Worm (Caenorhabditis elegans) whole organism, late embryonic: ENCODE results near the gene F54A3.5.

ENCODE experiments used
- Y22D7AL.16 ChIP-seq: sonication (generic microtip); optimal IDR thresholded peaks from 2 replicates; lab custom pipeline; 2016; ENCODE audit warnings: missing genetic modification characterization, missing compliant biosample characterization
- ama-1 ChIP-seq: fragments of 150-350 bp; optimal IDR thresholded peaks from 2 replicates; lab custom pipeline; 2014
- ceh-18 ChIP-seq: sonication (generic microtip); optimal IDR thresholded peaks from 2 replicates; lab custom pipeline; 2016; ENCODE audit warnings: missing genetic modification characterization, missing compliant biosample characterization
- ceh-48 ChIP-seq: sonication (generic microtip); optimal IDR thresholded peaks from 2 replicates; lab custom pipeline; 2016; ENCODE audit warnings: missing genetic modification characterization, inconsistent platforms, missing compliant biosample characterization
- fkh-6 ChIP-seq: sonication (generic microtip); optimal IDR thresholded peaks from 2 replicates; lab custom pipeline; 2016; ENCODE audit warnings: missing genetic modification characterization, missing compliant biosample characterization
- hlh-6 ChIP-seq: sonication (generic microtip); optimal IDR thresholded peaks from 2 replicates; lab custom pipeline; 2016; ENCODE audit warnings: missing genotype, missing genetic modification characterization, missing compliant biosample characterization
- lim-6 ChIP-seq: sonication (generic microtip); optimal IDR thresholded peaks from 2 replicates; lab custom pipeline; 2016; ENCODE audit warnings: missing genetic modification characterization, missing compliant biosample characterization
- pat-9 ChIP-seq: fragments of 200-800 bp; sonication (Bioruptor generic); optimal IDR thresholded peaks from 2 replicates; lab custom pipeline; 2018; ENCODE audit warnings: mild to moderate bottlenecking, missing genetic modification characterization, moderate library complexity, missing compliant biosample characterization
- pha-2 ChIP-seq: sonication (generic microtip); optimal IDR thresholded peaks from 2 replicates; lab custom pipeline; 2017; ENCODE audit warnings: mild to moderate bottlenecking, missing genetic modification characterization, missing compliant biosample characterization
- ref-2 ChIP-seq: sonication (generic microtip); optimal IDR thresholded peaks from 2 replicates; lab custom pipeline; 2016; ENCODE audit warnings: missing genetic modification characterization, missing compliant biosample characterization
- sox-4 ChIP-seq: sonication (generic microtip); optimal IDR thresholded peaks from 2 replicates; lab custom pipeline; 2017; ENCODE audit warnings: mild to moderate bottlenecking, missing genetic modification characterization, inconsistent platforms, missing compliant biosample characterization
- zip-5 ChIP-seq: sonication (generic microtip); optimal IDR thresholded peaks from 2 replicates; lab custom pipeline; 2016; ENCODE audit warnings: missing genetic modification characterization, missing compliant biosample characterization

DNA sequence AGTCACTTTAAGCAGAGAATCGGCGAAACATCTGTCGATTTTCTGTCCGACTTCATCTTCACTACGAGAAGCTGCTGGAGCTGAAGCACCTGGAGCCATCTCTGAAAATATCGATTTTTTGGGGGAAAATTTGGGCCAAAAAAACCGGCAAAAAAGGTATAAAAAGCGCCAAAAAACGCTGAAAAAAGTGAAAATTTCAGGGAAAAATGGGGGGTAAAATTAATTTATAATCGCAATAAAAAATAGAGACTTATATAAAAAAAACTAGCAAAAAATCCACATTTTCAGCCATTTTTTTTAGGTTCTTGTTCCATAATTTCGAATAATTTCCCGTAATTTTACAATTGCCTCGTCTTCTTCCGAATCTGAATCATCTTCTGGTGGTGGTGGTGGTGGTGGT is at the start of gene F54A3.5:
- TF ChIP-seq ref-2 (tag; lab: Kevin White, UChicago) (no peak), lim-6 (no peak), ama-1 (lab: Kevin White, UChicago) (no peak), ceh-48 (tag; lab: Kevin White, UChicago) (no peak), hlh-6 (no peak), sox-4 (tag; lab: Kevin White, UChicago) (no peak), zip-5 (tag; lab: Kevin White, UChicago) (no peak), ceh-18 (tag; lab: Kevin White, UChicago) (no peak), fkh-6 (tag; lab: Kevin White, UChicago) (no peak), pha-2 (tag; lab: Kevin White, UChicago) (no peak), Y22D7AL.16 (tag; lab: Kevin White, UChicago) (no peak), pat-9 (no peak)
